Worm (Caenorhabditis elegans) whole organism, late embryonic: ENCODE measurements around the gene pde-12.
A peak's percentile ranks its signal among the peaks of the same experiment; 100 is the strongest.

ENCODE experiments used
- C08G9.2 ChIP-seq: sonication (generic microtip); optimal IDR thresholded peaks from 2 replicates; lab custom pipeline; 2016; ENCODE audit warnings: mild to moderate bottlenecking, missing genetic modification characterization, moderate library complexity, missing compliant biosample characterization
- F13H6.1 ChIP-seq: sonication (generic microtip); optimal IDR thresholded peaks from 2 replicates; lab custom pipeline; 2016; ENCODE audit warnings: missing genetic modification characterization, missing compliant biosample characterization
- Y22D7AL.16 ChIP-seq: sonication (generic microtip); optimal IDR thresholded peaks from 2 replicates; lab custom pipeline; 2016; ENCODE audit warnings: missing genetic modification characterization, missing compliant biosample characterization
- ceh-18 ChIP-seq: sonication (generic microtip); optimal IDR thresholded peaks from 2 replicates; lab custom pipeline; 2016; ENCODE audit warnings: missing genetic modification characterization, missing compliant biosample characterization
- ceh-2 ChIP-seq: sonication (generic microtip); optimal IDR thresholded peaks from 2 replicates; lab custom pipeline; 2016; ENCODE audit warnings: missing genotype, missing genetic modification characterization, missing compliant biosample characterization
- ceh-22 ChIP-seq: sonication (generic microtip); optimal IDR thresholded peaks from 2 replicates; lab custom pipeline; 2017; ENCODE audit warnings: missing biosample characterization, missing genetic modification characterization
- ceh-31 ChIP-seq: sonication (generic microtip); optimal IDR thresholded peaks from 2 replicates; lab custom pipeline; 2016; ENCODE audit warnings: missing genetic modification characterization, missing compliant biosample characterization
- ceh-34 ChIP-seq: sonication (generic microtip); optimal IDR thresholded peaks from 2 replicates; lab custom pipeline; 2016; ENCODE audit warnings: mild to moderate bottlenecking, missing genetic modification characterization, missing compliant biosample characterization
- che-1 ChIP-seq: sonication (generic microtip); optimal IDR thresholded peaks from 2 replicates; lab custom pipeline; 2016; ENCODE audit warnings: mild to moderate bottlenecking, missing genetic modification characterization, missing compliant biosample characterization
- dmd-4 ChIP-seq: sonication (generic microtip); optimal IDR thresholded peaks from 2 replicates; lab custom pipeline; 2016; ENCODE audit warnings: borderline replicate concordance, missing genetic modification characterization, missing compliant biosample characterization
- dve-1 ChIP-seq: sonication (generic microtip); optimal IDR thresholded peaks from 2 replicates; lab custom pipeline; 2017; ENCODE audit warnings: antibody characterized with exemption, mild to moderate bottlenecking, missing genetic modification characterization, missing compliant biosample characterization
- elt-2 ChIP-seq: sonication (generic microtip); optimal IDR thresholded peaks from 2 replicates; lab custom pipeline; 2016; ENCODE audit warnings: missing genetic modification reagents, missing genetic modification characterization, missing compliant biosample characterization
- ets-4 ChIP-seq: sonication (generic microtip); optimal IDR thresholded peaks from 2 replicates; lab custom pipeline; 2016; ENCODE audit warnings: missing genetic modification characterization, missing compliant biosample characterization
- fkh-10 ChIP-seq: fragments of 150-350 bp; optimal IDR thresholded peaks from 2 replicates; lab custom pipeline; 2014; ENCODE audit warnings: missing biosample characterization, missing genetic modification reagents, missing genetic modification characterization
- gmeb-2 ChIP-seq: sonication (generic microtip); optimal IDR thresholded peaks from 2 replicates; lab custom pipeline; 2016; ENCODE audit warnings: missing genetic modification characterization, inconsistent platforms, missing compliant biosample characterization
- hlh-13 ChIP-seq: fragments of 200-800 bp; sonication (Bioruptor generic); optimal IDR thresholded peaks from 2 replicates; lab custom pipeline; 2018; ENCODE audit warnings: mild to moderate bottlenecking, missing genetic modification characterization, missing compliant biosample characterization
- hlh-15 ChIP-seq: sonication (generic microtip); optimal IDR thresholded peaks from 2 replicates; lab custom pipeline; 2016; ENCODE audit warnings: missing genetic modification characterization, missing compliant biosample characterization
- hlh-30 ChIP-seq: sonication (generic microtip); optimal IDR thresholded peaks from 2 replicates; lab custom pipeline; 2017; ENCODE audit warnings: antibody characterized with exemption, missing genetic modification characterization, missing compliant biosample characterization; ENCODE audit not compliant: insufficient read depth
- hlh-6 ChIP-seq: sonication (generic microtip); optimal IDR thresholded peaks from 2 replicates; lab custom pipeline; 2016; ENCODE audit warnings: missing genotype, missing genetic modification characterization, missing compliant biosample characterization
- lin-11 ChIP-seq: fragments of 200-800 bp; sonication (Bioruptor generic); optimal IDR thresholded peaks from 2 replicates; lab custom pipeline; 2018; ENCODE audit warnings: mild to moderate bottlenecking, missing genetic modification characterization, missing compliant biosample characterization
- madf-2 ChIP-seq: sonication (generic microtip); optimal IDR thresholded peaks from 2 replicates; lab custom pipeline; 2017; ENCODE audit warnings: missing genetic modification characterization, missing compliant biosample characterization
- nfya-1 ChIP-seq: sonication (generic microtip); optimal IDR thresholded peaks from 2 replicates; lab custom pipeline; 2017; ENCODE audit warnings: missing genetic modification characterization, mild to moderate bottlenecking, missing compliant biosample characterization, antibody characterized with exemption, moderate library complexity
- nhr-11 ChIP-seq: fragments of 150-350 bp; optimal IDR thresholded peaks from 2 replicates; lab custom pipeline; 2014; ENCODE audit warnings: missing biosample characterization, missing genetic modification characterization
- pag-3 ChIP-seq: sonication (generic microtip); optimal IDR thresholded peaks from 2 replicates; lab custom pipeline; 2016; ENCODE audit warnings: missing compliant biosample characterization, missing genetic modification characterization, borderline replicate concordance
- pat-9 ChIP-seq: fragments of 200-800 bp; sonication (Bioruptor generic); optimal IDR thresholded peaks from 2 replicates; lab custom pipeline; 2018; ENCODE audit warnings: mild to moderate bottlenecking, missing genetic modification characterization, moderate library complexity, missing compliant biosample characterization
- pax-1 ChIP-seq: fragments of 150-350 bp; optimal IDR thresholded peaks from 2 replicates; lab custom pipeline; 2014; ENCODE audit warnings: missing biosample characterization, missing genetic modification characterization
- pha-2 ChIP-seq: sonication (generic microtip); optimal IDR thresholded peaks from 2 replicates; lab custom pipeline; 2017; ENCODE audit warnings: mild to moderate bottlenecking, missing genetic modification characterization, missing compliant biosample characterization
- pros-1 ChIP-seq: fragments of 150-350 bp; optimal IDR thresholded peaks from 2 replicates; lab custom pipeline; 2014; ENCODE audit warnings: missing biosample characterization, missing genetic modification reagents, missing genetic modification characterization
- rnt-1 ChIP-seq: sonication (generic microtip); optimal IDR thresholded peaks from 2 replicates; lab custom pipeline; 2016; ENCODE audit warnings: missing genetic modification characterization, missing compliant biosample characterization
- sdc-2 ChIP-seq: sonication (generic microtip); optimal IDR thresholded peaks from 2 replicates; lab custom pipeline; 2016; ENCODE audit warnings: missing genotype, missing genetic modification characterization, missing compliant biosample characterization
- sox-2 ChIP-seq: fragments of 200-800 bp; sonication (Bioruptor generic); IDR thresholded peaks from 2 replicates; pipeline ENCODE4 v1.3.6; 2022; ENCODE audit warnings: missing genetic modification reagents, missing genetic modification characterization, missing compliant biosample characterization
- sox-4 ChIP-seq: sonication (generic microtip); optimal IDR thresholded peaks from 2 replicates; lab custom pipeline; 2017; ENCODE audit warnings: mild to moderate bottlenecking, missing genetic modification characterization, inconsistent platforms, missing compliant biosample characterization
- tbx-7 ChIP-seq: sonication (generic microtip); optimal IDR thresholded peaks from 2 replicates; lab custom pipeline; 2016; ENCODE audit warnings: missing genotype, missing genetic modification characterization, missing compliant biosample characterization
- ttx-3 ChIP-seq: sonication (generic microtip); optimal IDR thresholded peaks from 2 replicates; lab custom pipeline; 2016; ENCODE audit warnings: missing genetic modification reagents, missing genetic modification characterization, missing compliant biosample characterization
- unc-42 ChIP-seq: sonication (generic microtip); optimal IDR thresholded peaks from 2 replicates; lab custom pipeline; 2016; ENCODE audit warnings: missing genotype, missing genetic modification characterization, missing compliant biosample characterization
- unc-86 ChIP-seq: sonication (generic microtip); optimal IDR thresholded peaks from 2 replicates; lab custom pipeline; 2016; ENCODE audit warnings: missing genetic modification characterization, missing compliant biosample characterization
- zip-5 ChIP-seq: sonication (generic microtip); optimal IDR thresholded peaks from 2 replicates; lab custom pipeline; 2016; ENCODE audit warnings: missing genetic modification characterization, missing compliant biosample characterization

Gene pde-12

ce11 chrIII:10831483-10831882, 13.3 kb downstream of the pde-12 start:
- no peak for TF ChIP-seq ttx-3
- TF ChIP-seq hlh-6 (tag; lab: Kevin White, UChicago): no peak
- TF ChIP-seq C08G9.2 (tag; lab: Kevin White, UChicago): no peak
- TF ChIP-seq dve-1 (tag; lab: Kevin White, UChicago): no peak
- no peak for TF ChIP-seq gmeb-2 (tag; lab: Kevin White, UChicago)
- no peak for TF ChIP-seq Y22D7AL.16 (tag; lab: Kevin White, UChicago)
- no peak for TF ChIP-seq che-1 (tag; lab: Kevin White, UChicago)
- no peak for TF ChIP-seq nfya-1 (tag; lab: Kevin White, UChicago)
- TF ChIP-seq dmd-4 (tag; lab: Kevin White, UChicago): no peak
- no peak for TF ChIP-seq madf-2
- no peak for TF ChIP-seq ceh-22 (tag; lab: Kevin White, UChicago)

- TF ChIP-seq pros-1 (no peak), sox-4 (tag; lab: Kevin White, UChicago) (no peak), hlh-13 (GFP tag; lab: Kevin White, UChicago) (no peak), hlh-15 (tag; lab: Kevin White, UChicago) (no peak), pag-3 (tag; lab: Kevin White, UChicago) (no peak), ceh-31 (no peak), sdc-2 (no peak), nhr-11 (no peak), fkh-10 (no peak), lin-11 (no peak), F13H6.1 (no peak), pax-1 (tag; lab: Kevin White, UChicago) (no peak), sox-2 (GFP tag; lab: Robert Waterston, UW) (no peak), dmd-4 (tag; lab: Kevin White, UChicago) (no peak)
- TF ChIP-seq, all 69 proteins: peak for 0
Observed at ce11 chrIII:10825088-10825487, 19.7 kb downstream of the pde-12 start.

DNA sequence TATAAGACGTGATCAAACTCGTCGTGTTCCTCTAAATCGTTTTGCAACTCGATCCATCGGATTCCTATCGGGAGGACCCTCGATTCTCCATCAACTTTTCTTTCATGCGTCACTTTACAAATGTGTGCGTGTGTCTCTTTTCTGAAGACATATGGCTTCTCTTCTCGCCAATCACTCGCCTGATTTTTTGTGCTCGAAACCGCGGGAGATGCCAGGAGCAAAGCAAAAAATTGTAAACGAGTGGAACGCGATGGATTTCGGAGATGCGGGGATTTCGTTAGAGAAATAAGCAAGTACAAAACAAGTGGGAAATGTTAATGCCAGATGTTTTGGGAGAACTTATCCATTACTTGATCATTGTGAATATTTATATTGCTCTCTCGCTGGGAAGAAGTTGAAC, 20.6 kb downstream of the pde-12 start:
- no peak for TF ChIP-seq rnt-1 (tag; lab: Kevin White, UChicago)
- no peak for TF ChIP-seq ets-4
- no peak for TF ChIP-seq lin-11
- no peak for TF ChIP-seq ceh-2 (tag; lab: Kevin White, UChicago)
- no peak for TF ChIP-seq sox-2 (GFP tag; lab: Robert Waterston, UW)
- no peak for TF ChIP-seq nhr-11
- TF ChIP-seq unc-42 (tag; lab: Kevin White, UChicago): no peak
- no peak for TF ChIP-seq pat-9
- no peak for TF ChIP-seq pha-2
- TF ChIP-seq ceh-34 (tag; lab: Kevin White, UChicago): peak; percentile 35
- TF ChIP-seq unc-86: no peak
- TF ChIP-seq ceh-18 (tag; lab: Kevin White, UChicago): peak; percentile 44
- no peak for TF ChIP-seq tbx-7 (tag; lab: Kevin White, UChicago)
- TF ChIP-seq zip-5 (tag; lab: Kevin White, UChicago): no peak
- no peak for TF ChIP-seq hlh-30 (tag; lab: Kevin White, UChicago)

DNA sequence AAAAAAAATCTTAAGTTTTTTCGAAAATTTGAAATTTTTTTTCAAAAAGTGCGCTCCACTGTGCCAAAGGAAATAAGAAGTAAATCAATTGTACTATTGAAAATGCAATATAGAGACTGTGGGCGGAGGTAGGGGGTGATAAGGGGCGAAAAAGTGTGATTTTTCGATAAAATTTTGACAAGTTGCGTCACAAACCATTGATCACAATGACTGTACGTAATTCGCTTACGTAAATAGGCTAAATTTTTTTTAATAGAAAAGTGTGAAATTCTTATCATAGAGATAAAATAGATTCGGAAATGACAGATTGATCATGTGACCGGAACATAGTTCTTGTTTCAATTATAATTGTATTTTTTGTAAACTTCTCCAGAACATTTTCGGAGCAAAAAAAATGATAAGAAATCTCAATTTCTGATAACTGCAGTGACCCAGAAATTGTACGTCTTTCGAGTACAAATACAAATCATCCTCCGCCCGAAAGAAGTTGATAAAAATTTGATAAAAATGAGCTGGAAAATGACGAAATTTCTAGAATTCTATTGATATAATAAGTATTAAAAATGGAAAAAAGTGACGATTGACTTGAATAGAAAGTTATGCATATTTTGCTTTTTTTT, 22.2 kb downstream of the pde-12 start:
- TF ChIP-seq pros-1: no peak
- TF ChIP-seq elt-2 (tag; lab: Kevin White, UChicago): peak; percentile 63
- TF ChIP-seq, all 69 proteins: peak for 1
